Fruit fly (Drosophila melanogaster) whole organism: Measurements from ENCODE around the gene CG10750.

Experiments
- CG8478 ChIP-seq: fragments of >200 bp; optimal IDR thresholded peaks from 2 replicates; lab custom pipeline; 2018; ENCODE audit warnings: inconsistent platforms
- Dll ChIP-seq: fragments of >200 bp; optimal IDR thresholded peaks from 2 replicates; lab custom pipeline; 2017
- EcR ChIP-seq, 2 experiments: fragments of >200 bp; optimal IDR thresholded peaks; 2 replicates each; lab custom pipeline; 2017; ENCODE audit warnings: missing biosample characterization in 2 of 2, missing genetic modification characterization in 2 of 2, missing genetic modification reagents in 2 of 2
- pan ChIP-seq: fragments of >200 bp; optimal IDR thresholded peaks from 2 replicates; lab custom pipeline; 2017
- psq ChIP-seq: fragments of >200 bp; optimal IDR thresholded peaks from 2 replicates; lab custom pipeline; 2017
- usp ChIP-seq: fragments of >200 bp; optimal IDR thresholded peaks from 2 replicates; lab custom pipeline; 2017; ENCODE audit warnings: missing biosample characterization, missing genetic modification characterization, mixed read lengths

DNA sequence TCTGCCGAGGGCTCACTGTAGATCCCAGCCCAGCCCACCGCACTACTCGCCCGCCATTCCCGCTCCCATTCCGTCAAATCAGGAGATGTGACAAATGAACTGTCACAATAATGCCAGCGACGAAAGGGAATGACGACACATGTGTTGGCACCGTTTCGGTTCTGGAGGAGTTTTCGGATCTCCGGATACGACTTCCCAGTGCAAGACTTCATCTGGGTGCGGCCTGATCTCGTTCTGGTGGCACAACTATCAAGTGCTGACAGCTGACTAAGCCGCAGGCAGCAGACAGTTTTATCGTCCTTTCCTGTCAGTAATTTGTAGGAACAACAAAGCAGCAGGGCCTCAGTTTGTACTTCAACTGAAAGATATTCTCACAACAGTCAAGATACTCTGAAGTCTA is 22.7 kb downstream of the CG10750 start:
- TF ChIP-seq usp (GFP tag; lab: Kevin White, UChicago) (no peak), CG8478 (lab: Kevin White, UChicago) (no peak), psq (lab: Kevin White, UChicago) (no peak), Dll (lab: Kevin White, UChicago) (no peak), pan (lab: Kevin White, UChicago) (no peak), EcR (GFP tag; optimal IDR thresholded peaks at IDR 0.05; lab: Kevin White, UChicago) (no peak)
